Worm (Caenorhabditis elegans) whole organism, young adult: ENCODE measurements around the gene comt-2.

Source experiments
- F52B5.7 ChIP-seq: sonication (generic microtip); optimal IDR thresholded peaks from 2 replicates; lab custom pipeline; 2016; ENCODE audit warnings: mild to moderate bottlenecking, missing genetic modification characterization, missing compliant biosample characterization
- F55B11.4 ChIP-seq: sonication (generic microtip); optimal IDR thresholded peaks from 2 replicates; lab custom pipeline; 2016; ENCODE audit warnings: missing compliant biosample characterization, missing genetic modification characterization, borderline replicate concordance; ENCODE audit not compliant: insufficient read depth
- ceh-40 ChIP-seq: fragments of 200-800 bp; sonication (Bioruptor generic); IDR thresholded peaks from 2 replicates; pipeline ENCODE4 v1.3.6; 2022; ENCODE audit warnings: missing genetic modification characterization, missing compliant biosample characterization
- ceh-91 ChIP-seq: fragments of 200-800 bp; sonication (Bioruptor generic); IDR thresholded peaks from 2 replicates; pipeline ENCODE4 v1.3.6; 2022; ENCODE audit warnings: missing genetic modification reagents, missing genetic modification characterization, missing compliant biosample characterization
- dpff-1 ChIP-seq: sonication (generic microtip); optimal IDR thresholded peaks from 2 replicates; lab custom pipeline; 2017; ENCODE audit warnings: mild to moderate bottlenecking, missing genetic modification characterization, missing compliant biosample characterization
- dpl-1 ChIP-seq: fragments of 150-350 bp; optimal IDR thresholded peaks from 2 replicates; lab custom pipeline; 2014; ENCODE audit warnings: missing biosample characterization, missing genetic modification reagents, missing genetic modification characterization
- hlh-26 ChIP-seq: fragments of 200-800 bp; sonication (Bioruptor generic); conservative IDR thresholded peaks from 2 replicates; pipeline ENCODE4 v1.3.6; 2022; ENCODE audit warnings: missing genetic modification reagents, missing genetic modification characterization, missing compliant biosample characterization
- lsl-1 ChIP-seq: fragments of 200-800 bp; sonication (Bioruptor generic); optimal IDR thresholded peaks from 2 replicates; lab custom pipeline; 2018; ENCODE audit warnings: mild to moderate bottlenecking, missing genetic modification characterization, moderate library complexity, missing compliant biosample characterization
- rpc-1 ChIP-seq, 2 experiments: fragments of 150-350 bp in 1 of 2; sonication (generic microtip) in 1 of 2; optimal IDR thresholded peaks; 2 replicates each; lab custom pipeline; 2014 to 2018; ENCODE audit warnings: missing biosample characterization in 1 of 2, missing genetic modification characterization in 1 of 2, missing genetic modification reagents in 1 of 2, missing genotype in 1 of 2
- tlf-1 ChIP-seq: fragments of 200-800 bp; sonication (Bioruptor generic); optimal IDR thresholded peaks from 2 replicates; lab custom pipeline; 2018; ENCODE audit warnings: mild to moderate bottlenecking, missing genetic modification characterization, missing compliant biosample characterization
- unc-130 ChIP-seq: sonication (generic microtip); optimal IDR thresholded peaks from 2 replicates; lab custom pipeline; 2016; ENCODE audit warnings: missing genetic modification reagents, missing genetic modification characterization, missing compliant biosample characterization
- zfh-2 ChIP-seq: fragments of 200-800 bp; sonication (Bioruptor generic); conservative IDR thresholded peaks from 2 replicates; pipeline ENCODE4 v1.3.6; 2022; ENCODE audit warnings: missing genetic modification reagents, missing genetic modification characterization, missing compliant biosample characterization
- ztf-22 ChIP-seq: fragments of 200-800 bp; sonication (Bioruptor generic); optimal IDR thresholded peaks from 2 replicates; lab custom pipeline; 2018; ENCODE audit warnings: mild to moderate bottlenecking, missing genetic modification characterization, moderate library complexity, missing compliant biosample characterization
- ztf-28 ChIP-seq: fragments of 200-800 bp; sonication (Bioruptor generic); IDR thresholded peaks from 2 replicates; pipeline ENCODE4 v1.3.6; 2022; ENCODE audit warnings: missing genetic modification reagents, missing genetic modification characterization, missing compliant biosample characterization

- TF ChIP-seq ztf-22 (GFP tag; lab: Kevin White, UChicago) (no peak), zfh-2 (GFP tag; lab: Robert Waterston, UW) (no peak), ceh-91 (GFP tag; lab: Robert Waterston, UW) (no peak), unc-130 (no peak), F55B11.4 (tag; lab: Kevin White, UChicago) (no peak), dpl-1 (GFP tag; lab: Kevin White, UChicago) (no peak), lsl-1 (no peak), rpc-1 (optimal IDR thresholded peaks at IDR 0.05; lab: Kevin White, UChicago) (no peak), rpc-1 (tag; optimal IDR thresholded peaks at IDR 0.05; lab: Kevin White, UChicago) (no peak), ceh-40 (no peak), tlf-1 (GFP tag; lab: Kevin White, UChicago) (no peak), ztf-28 (GFP tag; lab: Robert Waterston, UW) (no peak), hlh-26 (GFP tag; lab: Robert Waterston, UW) (no peak), dpff-1 (tag; lab: Kevin White, UChicago) (no peak), F52B5.7 (no peak)
Measured at ce11 chrV:16506650-16507049, 12.4 kb upstream of the comt-2 start.
